Worm (Caenorhabditis elegans) whole organism, young adult: ENCODE measurements around the gene R03G8.3.

Experiments used
- B0035.1 ChIP-seq: sonication (generic microtip); optimal IDR thresholded peaks from 2 replicates; lab custom pipeline; 2016; ENCODE audit warnings: missing genetic modification characterization, mild to moderate bottlenecking, missing compliant biosample characterization, missing genotype, missing genetic modification reagents
- C06A6.2 ChIP-seq: fragments of 200-800 bp; sonication (Bioruptor generic); conservative IDR thresholded peaks from 2 replicates; pipeline ENCODE4 v1.3.6; 2022; ENCODE audit warnings: missing genetic modification characterization, missing compliant biosample characterization
- F33H1.4 ChIP-seq: fragments of 200-800 bp; sonication (Bioruptor generic); IDR thresholded peaks from 2 replicates; pipeline ENCODE4 v1.3.6; 2022; ENCODE audit warnings: missing genetic modification reagents, missing genetic modification characterization, missing compliant biosample characterization
- F49E8.2 ChIP-seq: sonication (generic microtip); optimal IDR thresholded peaks from 3 replicates; lab custom pipeline; 2017; ENCODE audit warnings: missing genetic modification characterization, mild to moderate bottlenecking, missing compliant biosample characterization, antibody characterized with exemption, moderate library complexity; ENCODE audit not compliant: insufficient read depth
- K11D2.4 ChIP-seq: fragments of 200-800 bp; sonication (Bioruptor generic); IDR thresholded peaks from 2 replicates; pipeline ENCODE4 v1.3.6; 2022; ENCODE audit warnings: missing genetic modification reagents, missing genetic modification characterization, missing compliant biosample characterization
- Y53F4B.3 ChIP-seq: fragments of 200-800 bp; sonication (Bioruptor generic); IDR thresholded peaks from 2 replicates; pipeline ENCODE4 v1.3.6; 2022; ENCODE audit warnings: missing genetic modification reagents, missing genetic modification characterization, missing compliant biosample characterization
- Y53G8AR.9 ChIP-seq: fragments of 200-800 bp; sonication (Bioruptor generic); conservative IDR thresholded peaks from 2 replicates; pipeline ENCODE4 v1.3.6; 2022; ENCODE audit warnings: missing genetic modification reagents, missing genetic modification characterization, missing compliant biosample characterization
- akir-1 ChIP-seq: fragments of 200-800 bp; sonication (Bioruptor generic); optimal IDR thresholded peaks from 2 replicates; lab custom pipeline; 2018; ENCODE audit warnings: mild to moderate bottlenecking, missing genetic modification characterization, moderate library complexity, missing compliant biosample characterization
- aptf-2 ChIP-seq: fragments of 200-800 bp; sonication (Bioruptor generic); conservative IDR thresholded peaks from 2 replicates; pipeline ENCODE4 v1.3.6; 2022; ENCODE audit warnings: missing genetic modification reagents, missing genetic modification characterization, missing compliant biosample characterization
- cebp-1 ChIP-seq, 2 experiments: fragments of 200-800 bp in 1 of 2; sonication (Bioruptor generic) in 1 of 2; sonication (generic microtip) in 1 of 2; IDR thresholded peaks in 1 of 2; optimal IDR thresholded peaks in 1 of 2; 2 replicates each; pipeline versions ENCODE4 v1.3.6 to Lab custom; 2017 to 2022; ENCODE audit warnings: missing compliant biosample characterization in 2 of 2, missing genetic modification characterization in 2 of 2, mild to moderate bottlenecking in 1 of 2, missing genetic modification reagents in 1 of 2, moderate library complexity in 1 of 2
- cebp-2 ChIP-seq: fragments of 200-800 bp; sonication (Bioruptor generic); IDR thresholded peaks from 2 replicates; pipeline ENCODE4 v1.3.6; 2022; ENCODE audit warnings: missing genetic modification characterization, missing compliant biosample characterization
- chd-7 ChIP-seq: sonication (generic microtip); optimal IDR thresholded peaks from 2 replicates; lab custom pipeline; 2016; ENCODE audit warnings: mild to moderate bottlenecking, missing genetic modification characterization, moderate library complexity, missing compliant biosample characterization
- egrh-3 ChIP-seq: fragments of 200-800 bp; sonication (Bioruptor generic); IDR thresholded peaks from 2 replicates; pipeline ENCODE4 v1.3.6; 2022; ENCODE audit warnings: missing genetic modification reagents, missing genetic modification characterization, missing compliant biosample characterization
- fkh-3 ChIP-seq: sonication (generic microtip); optimal IDR thresholded peaks from 2 replicates; lab custom pipeline; 2016; ENCODE audit warnings: mild to moderate bottlenecking, missing genetic modification characterization, missing compliant biosample characterization
- gei-17 ChIP-seq: fragments of 200-800 bp; sonication (Bioruptor generic); optimal IDR thresholded peaks from 2 replicates; lab custom pipeline; 2018; ENCODE audit warnings: mild to moderate bottlenecking, missing genetic modification characterization, missing compliant biosample characterization
- hmg-1.2 ChIP-seq: fragments of 200-800 bp; sonication (Bioruptor generic); IDR thresholded peaks from 2 replicates; pipeline ENCODE4 v1.3.6; 2022; ENCODE audit warnings: missing genetic modification reagents, missing genetic modification characterization, missing compliant biosample characterization
- lag-1 ChIP-seq: fragments of 200-800 bp; sonication (Bioruptor generic); IDR thresholded peaks from 2 replicates; pipeline ENCODE4 v1.3.6; 2022; ENCODE audit warnings: missing genetic modification reagents, missing genetic modification characterization, missing compliant biosample characterization
- lin-26 ChIP-seq: fragments of 200-800 bp; sonication (Bioruptor generic); IDR thresholded peaks from 2 replicates; pipeline ENCODE4 v1.3.6; 2022; ENCODE audit warnings: missing genetic modification reagents, missing genetic modification characterization, missing compliant biosample characterization
- lin-40 ChIP-seq: sonication (generic microtip); optimal IDR thresholded peaks from 2 replicates; lab custom pipeline; 2016; ENCODE audit warnings: missing genetic modification characterization, mild to moderate bottlenecking, missing compliant biosample characterization, missing genotype, missing genetic modification reagents
- lsl-1 ChIP-seq: fragments of 200-800 bp; sonication (Bioruptor generic); optimal IDR thresholded peaks from 2 replicates; lab custom pipeline; 2018; ENCODE audit warnings: mild to moderate bottlenecking, missing genetic modification characterization, moderate library complexity, missing compliant biosample characterization
- madf-3 ChIP-seq: fragments of 200-800 bp; sonication (Bioruptor generic); IDR thresholded peaks from 2 replicates; pipeline ENCODE4 v1.3.6; 2022; ENCODE audit warnings: missing genetic modification reagents, missing genetic modification characterization, missing compliant biosample characterization
- mcd-1 ChIP-seq: fragments of 200-800 bp; sonication (Bioruptor generic); IDR thresholded peaks from 2 replicates; pipeline ENCODE4 v1.3.6; 2022; ENCODE audit warnings: missing genetic modification reagents, missing genetic modification characterization, missing compliant biosample characterization
- nfyb-1 ChIP-seq: fragments of 200-800 bp; sonication (Bioruptor generic); IDR thresholded peaks from 2 replicates; pipeline ENCODE4 v1.3.6; 2022; ENCODE audit warnings: missing genetic modification reagents, missing genetic modification characterization, missing compliant biosample characterization
- nhr-90 ChIP-seq: sonication (generic microtip); optimal IDR thresholded peaks from 2 replicates; lab custom pipeline; 2016; ENCODE audit warnings: missing genotype, mild to moderate bottlenecking, missing genetic modification characterization, missing compliant biosample characterization
- snpc-3.4 ChIP-seq: sonication (generic microtip); optimal IDR thresholded peaks from 2 replicates; lab custom pipeline; 2017; ENCODE audit warnings: missing genetic modification characterization, mild to moderate bottlenecking, missing compliant biosample characterization, antibody characterized with exemption, moderate library complexity, missing genotype, missing genetic modification reagents
- somi-1 ChIP-seq: fragments of 200-800 bp; sonication (Bioruptor generic); optimal IDR thresholded peaks from 2 replicates; lab custom pipeline; 2018; ENCODE audit warnings: mild to moderate bottlenecking, missing genetic modification characterization, missing compliant biosample characterization
- tlf-1 ChIP-seq: fragments of 200-800 bp; sonication (Bioruptor generic); optimal IDR thresholded peaks from 2 replicates; lab custom pipeline; 2018; ENCODE audit warnings: mild to moderate bottlenecking, missing genetic modification characterization, missing compliant biosample characterization
- zim-3 ChIP-seq: sonication (generic microtip); optimal IDR thresholded peaks from 2 replicates; lab custom pipeline; 2017; ENCODE audit warnings: mild to moderate bottlenecking, missing genetic modification characterization, moderate library complexity, missing compliant biosample characterization
- ztf-25 ChIP-seq: fragments of 200-800 bp; sonication (Bioruptor generic); IDR thresholded peaks from 2 replicates; pipeline ENCODE4 v1.3.6; 2022; ENCODE audit warnings: missing genetic modification reagents, missing genetic modification characterization, missing compliant biosample characterization

The R03G8.3 gene

ce11 chrX:13112664-13113063 lies 21.9 kb downstream of the R03G8.3 start:
- TF ChIP-seq fkh-3 (tag; lab: Kevin White, UChicago): no peak
- no peak for TF ChIP-seq Y53F4B.3 (GFP tag; lab: Robert Waterston, UW)
- no peak for TF ChIP-seq Y53G8AR.9 (GFP tag; lab: Robert Waterston, UW)
- no peak for TF ChIP-seq lsl-1 (GFP tag; lab: Kevin White, UChicago)
- TF ChIP-seq, all 124 proteins: peak for 0

ce11 chrX:13113457-13113856 lies 22.7 kb downstream of the R03G8.3 start, which contains the start of gene F17H10.2:
Gene F17H10.2 (plus strand): TSS chrX:13113772.
- TF ChIP-seq cebp-1 (GFP tag; IDR thresholded peaks at IDR 0.05; lab: Robert Waterston, UW): no peak
- TF ChIP-seq cebp-1 (tag; optimal IDR thresholded peaks at IDR 0.05; lab: Kevin White, UChicago): peak; percentile 27
- peak; percentile 29 for TF ChIP-seq chd-7 (tag; lab: Kevin White, UChicago)
- TF ChIP-seq zim-3 (tag; lab: Kevin White, UChicago): no peak
- TF ChIP-seq nhr-90 (tag; lab: Kevin White, UChicago): no peak
- TF ChIP-seq cebp-2 (GFP tag; lab: Robert Waterston, UW): no peak
- TF ChIP-seq F33H1.4 (GFP tag; lab: Robert Waterston, UW): no peak
- peak; percentile 24; the same call in 1 of the 2 replicates for TF ChIP-seq K11D2.4 (GFP tag; lab: Robert Waterston, UW)
- TF ChIP-seq lin-26: 0 out of 2 replicates have a peak, but pooled peaks have one; percentile 47
- TF ChIP-seq snpc-3.4 (tag; lab: Kevin White, UChicago): no peak
- TF ChIP-seq akir-1 (GFP tag; lab: Kevin White, UChicago): no peak
- TF ChIP-seq somi-1: peak; percentile 59
- peak; percentile 20 for TF ChIP-seq lin-40 (tag; lab: Kevin White, UChicago)
- no peak for TF ChIP-seq mcd-1 (GFP tag; lab: Robert Waterston, UW)
- no peak for TF ChIP-seq nfyb-1 (GFP tag; lab: Robert Waterston, UW)
- TF ChIP-seq lsl-1 (GFP tag; lab: Kevin White, UChicago): no peak

- TF ChIP-seq aptf-2 (no peak), lag-1 (GFP tag; lab: Robert Waterston, UW) (no peak), B0035.1 (no peak), gei-17 (no peak), cebp-2 (GFP tag; lab: Robert Waterston, UW) (no peak), ztf-25 (no peak), somi-1 (no peak), C06A6.2 (GFP tag; lab: Robert Waterston, UW) (no peak), tlf-1 (GFP tag; lab: Kevin White, UChicago) (no peak), F49E8.2 (no peak)
Observed at ce11 chrX:13115694-13116093, 24.9 kb downstream of the R03G8.3 start.

ce11 chrX:13116380-13116779 lies 25.6 kb downstream of the R03G8.3 start:
- TF ChIP-seq cebp-1 (GFP tag; IDR thresholded peaks at IDR 0.05; lab: Robert Waterston, UW) (peak; percentile 34), cebp-1 (tag; optimal IDR thresholded peaks at IDR 0.05; lab: Kevin White, UChicago) (peak; percentile 64), zim-3 (tag; lab: Kevin White, UChicago) (peak; percentile 8), mcd-1 (GFP tag; lab: Robert Waterston, UW) (no peak), madf-3 (GFP tag; lab: Robert Waterston, UW) (no peak)

ce11 chrX:13119900-13120299 lies 29.1 kb downstream of the R03G8.3 start:
- TF ChIP-seq egrh-3: no peak
- peak; percentile 69 for TF ChIP-seq hmg-1.2 (GFP tag; lab: Robert Waterston, UW)
